Fruit fly (Drosophila melanogaster): ENCODE results near the gene Paip2.
A peak's percentile ranks its signal among the peaks of the same experiment; 100 is the strongest.

Paip2 gene

dm6 chr3R:12985828-12986530, 5.4 kb downstream of the Paip2 start, which contains the start of gene CG31342 (continued):
- TF ChIP-seq Gsc (GFP tag; IDR thresholded peaks at IDR 0.05), result no peak
- peak; percentile 61; the same call in 1 of the 2 replicates for TF ChIP-seq sna (GFP tag; IDR thresholded peaks at IDR 0.05; ENCODE audit: partially characterized antibody)
- TF ChIP-seq CG3407 (GFP tag; optimal IDR thresholded peaks at IDR 0.05), result no peak
- TF ChIP-seq HLHmδ (GFP tag; optimal IDR thresholded peaks at IDR 0.05), result no peak
- no peak for TF ChIP-seq bigmax (GFP tag; optimal IDR thresholded peaks at IDR 0.05)
- no peak for TF ChIP-seq Ravus (GFP tag; IDR thresholded peaks at IDR 0.05)
- TF ChIP-seq CG6791 (GFP tag; IDR thresholded peaks at IDR 0.05; ENCODE audit: partially characterized antibody), result peak; percentile 59; the same call in 2 of the 3 replicates
- TF ChIP-seq cas (GFP tag; IDR thresholded peaks at IDR 0.05), result no peak
- peak; percentile 29; the same call in 1 of the 2 replicates for TF ChIP-seq tna (GFP tag; IDR thresholded peaks at IDR 0.05; ENCODE audit: partially characterized antibody)
- TF ChIP-seq CG30403 (GFP tag; optimal IDR thresholded peaks at IDR 0.05), result peak; percentile 47
- TF ChIP-seq CG5245 (GFP tag; optimal IDR thresholded peaks at IDR 0.05), result no peak
- no peak for TF ChIP-seq D19A (tag; optimal IDR thresholded peaks at IDR 0.05)
- peak; percentile 7 for TF ChIP-seq da (GFP tag; optimal IDR thresholded peaks at IDR 0.05)
- TF ChIP-seq Spps (tag; optimal IDR thresholded peaks at IDR 0.05), result no peak
- TF ChIP-seq CG3847 (GFP tag; IDR thresholded peaks at IDR 0.05), result no peak
- no peak for TF ChIP-seq CG34422 (GFP tag; IDR thresholded peaks at IDR 0.05)
- peak; percentile 72 for TF ChIP-seq CG12659 (GFP tag; optimal IDR thresholded peaks at IDR 0.05)
- TF ChIP-seq crc (GFP tag; optimal IDR thresholded peaks at IDR 0.05), result no peak
- TF ChIP-seq CG12236 (GFP tag; optimal IDR thresholded peaks at IDR 0.05), result no peak
- no peak for TF ChIP-seq CG12155 (GFP tag; optimal IDR thresholded peaks at IDR 0.05)
- peak; percentile 14; the same call in 1 of the 2 replicates for TF ChIP-seq sob (GFP tag; IDR thresholded peaks at IDR 0.05)
- peak; percentile 96 for TF ChIP-seq MESR4 (GFP tag; optimal IDR thresholded peaks at IDR 0.05)
- peak; percentile 71 for TF ChIP-seq CG3995 (GFP tag; optimal IDR thresholded peaks at IDR 0.05)
- no peak for TF ChIP-seq luna (GFP tag; optimal IDR thresholded peaks at IDR 0.05)
- TF ChIP-seq D (optimal IDR thresholded peaks at IDR 0.05), result no peak
- TF ChIP-seq D (GFP tag; optimal IDR thresholded peaks at IDR 0.05), result no peak
- TF ChIP-seq prd (optimal IDR thresholded peaks at IDR 0.05), result no peak
- TF ChIP-seq prd (GFP tag; IDR thresholded peaks at IDR 0.05), result no peak
- no peak for TF ChIP-seq aop (GFP tag; IDR thresholded peaks at IDR 0.05)
- no peak for TF ChIP-seq CG1602 (GFP tag; optimal IDR thresholded peaks at IDR 0.05)
- no peak for TF ChIP-seq CG1832 (GFP tag; optimal IDR thresholded peaks at IDR 0.05)
- peak in 1 of 3 experiments; percentile 58 for TF ChIP-seq lola (GFP tag; optimal IDR thresholded peaks at IDR 0.05)
- TF ChIP-seq onecut (GFP tag; IDR thresholded peaks at IDR 0.05), result no peak
- no peak for TF ChIP-seq Ets65A (GFP tag)
- TF ChIP-seq CG7357 (GFP tag; IDR thresholded peaks at IDR 0.05), result no peak
- no peak for TF ChIP-seq CTCF (GFP tag; optimal IDR thresholded peaks at IDR 0.05)
- no peak for TF ChIP-seq cg (GFP tag; optimal IDR thresholded peaks at IDR 0.05)
- no peak for TF ChIP-seq CG7556 (GFP tag; optimal IDR thresholded peaks at IDR 0.05)
- no peak for TF ChIP-seq Camta (GFP tag; optimal IDR thresholded peaks at IDR 0.05)
- no peak for TF ChIP-seq CG6854 (GFP tag; optimal IDR thresholded peaks at IDR 0.05)
- TF ChIP-seq org-1 (GFP tag; optimal IDR thresholded peaks at IDR 0.05), result no peak
- TF ChIP-seq caup (GFP tag; optimal IDR thresholded peaks at IDR 0.05; ENCODE audit: severe bottlenecking), result no peak
- TF ChIP-seq Dbx (GFP tag; IDR thresholded peaks at IDR 0.05), result peak; percentile 43; the same call in 1 of the 3 replicates
- peak; percentile 75; the same call in 1 of the 2 replicates for TF ChIP-seq amos (GFP tag; IDR thresholded peaks at IDR 0.05; ENCODE audit: partially characterized antibody)
- no peak for TF ChIP-seq mirr (GFP tag; optimal IDR thresholded peaks at IDR 0.05)
- TF ChIP-seq CG5953 (GFP tag; IDR thresholded peaks at IDR 0.05), result no peak
- TF ChIP-seq CG7745 (tag; optimal IDR thresholded peaks at IDR 0.05), result no peak
- TF ChIP-seq cwo (GFP tag; optimal IDR thresholded peaks at IDR 0.05), result no peak
- TF ChIP-seq CG13424 (tag; optimal IDR thresholded peaks at IDR 0.05), result peak; percentile 69
- TF ChIP-seq jigr1 (GFP tag; IDR thresholded peaks at IDR 0.05), result no peak
